Worm (Caenorhabditis elegans): ENCODE data around the gene ldb-1.

ldb-1 gene

DNA sequence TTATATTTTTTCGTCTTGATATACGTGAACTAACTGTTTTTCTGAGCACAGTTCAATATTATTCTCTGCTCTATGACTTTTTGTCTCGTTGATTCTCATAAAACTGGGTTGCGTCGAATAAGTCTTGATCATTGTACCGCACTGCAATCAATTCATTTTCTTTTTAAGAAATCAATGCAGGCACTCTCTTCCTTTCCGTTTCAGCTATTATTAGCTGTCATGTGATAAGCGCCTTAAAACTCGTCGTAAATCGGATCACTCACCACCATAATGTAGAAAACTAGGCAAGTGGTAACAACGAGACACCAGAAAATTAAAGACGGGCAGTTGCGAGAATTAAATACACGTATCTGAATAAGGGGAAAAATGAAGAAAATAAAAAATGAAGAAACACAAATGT lies 21.3 kb upstream of the ldb-1 start:
- TF ChIP-seq ceh-83 (GFP tag; optimal IDR thresholded peaks at IDR 0.05): no peak
- no peak for TF ChIP-seq nhr-28 (tag; optimal IDR thresholded peaks at IDR 0.05)
- no peak for TF ChIP-seq mab-5 (tag; optimal IDR thresholded peaks at IDR 0.05)
- TF ChIP-seq ham-2 (GFP tag; optimal IDR thresholded peaks at IDR 0.05): no peak
- no peak for TF ChIP-seq sptf-1 (tag; optimal IDR thresholded peaks at IDR 0.05)
- no peak for TF ChIP-seq lin-13 (tag; optimal IDR thresholded peaks at IDR 0.05)
- no peak for TF ChIP-seq unc-62 (GFP tag; optimal IDR thresholded peaks at IDR 0.05)
- no peak for TF ChIP-seq ceh-43 (GFP tag; optimal IDR thresholded peaks at IDR 0.05)
- TF ChIP-seq snpc-4 (tag; optimal IDR thresholded peaks at IDR 0.05): no peak
- no peak for TF ChIP-seq cnd-1 (tag; optimal IDR thresholded peaks at IDR 0.05)
- TF ChIP-seq bed-3 (GFP tag; optimal IDR thresholded peaks at IDR 0.05): no peak
- TF ChIP-seq mls-2 (tag; optimal IDR thresholded peaks at IDR 0.05): no peak
- TF ChIP-seq ztf-11 (tag; optimal IDR thresholded peaks at IDR 0.05): no peak
- TF ChIP-seq elt-3 (tag; optimal IDR thresholded peaks at IDR 0.05): no peak
- no peak for TF ChIP-seq tbx-8 (GFP tag; optimal IDR thresholded peaks at IDR 0.05)
- no peak for TF ChIP-seq nhr-2 (tag; optimal IDR thresholded peaks at IDR 0.05)
- no peak for TF ChIP-seq hlh-1 (tag; optimal IDR thresholded peaks at IDR 0.05)
- TF ChIP-seq unc-120 (tag; optimal IDR thresholded peaks at IDR 0.05; ENCODE audit: poor library complexity, severe bottlenecking): no peak
- TF ChIP-seq flh-1 (GFP tag; optimal IDR thresholded peaks at IDR 0.05): no peak
- no peak for TF ChIP-seq lin-32 (GFP tag; optimal IDR thresholded peaks at IDR 0.05)

ce11 chrX:11008052-11008451 lies 20.7 kb upstream of the ldb-1 start, which contains the start of gene del-5:
Gene del-5 (minus strand): TSS chrX:11008181.
- TF ChIP-seq bed-3 (GFP tag; optimal IDR thresholded peaks at IDR 0.05): no peak
- no peak for TF ChIP-seq lsy-2 (tag; optimal IDR thresholded peaks at IDR 0.05)
- TF ChIP-seq unc-62 (GFP tag; optimal IDR thresholded peaks at IDR 0.05): no peak
- no peak for TF ChIP-seq nhr-2 (tag; optimal IDR thresholded peaks at IDR 0.05)
- no peak for TF ChIP-seq elt-1 (tag; optimal IDR thresholded peaks at IDR 0.05; ENCODE audit: borderline replicate concordance, insufficient read depth)
- no peak for TF ChIP-seq cnd-1 (tag; optimal IDR thresholded peaks at IDR 0.05)
- no peak for TF ChIP-seq hlh-1 (tag; optimal IDR thresholded peaks at IDR 0.05)
- no peak for TF ChIP-seq unc-120 (tag; optimal IDR thresholded peaks at IDR 0.05; ENCODE audit: poor library complexity, severe bottlenecking)
- no peak for TF ChIP-seq M03D4.4 (tag; optimal IDR thresholded peaks at IDR 0.05)
- TF ChIP-seq mls-2 (tag; optimal IDR thresholded peaks at IDR 0.05): no peak
- TF ChIP-seq mep-1 (tag; optimal IDR thresholded peaks at IDR 0.05): no peak
- TF ChIP-seq blmp-1 (tag; optimal IDR thresholded peaks at IDR 0.05): no peak
- no peak for TF ChIP-seq ces-1 (GFP tag; optimal IDR thresholded peaks at IDR 0.05)
- no peak for TF ChIP-seq ceh-43 (GFP tag; optimal IDR thresholded peaks at IDR 0.05)
- no peak for TF ChIP-seq sem-2 (GFP tag; optimal IDR thresholded peaks at IDR 0.05)
- no peak for TF ChIP-seq lin-32 (GFP tag; optimal IDR thresholded peaks at IDR 0.05)
- TF ChIP-seq nhr-237 (tag; optimal IDR thresholded peaks at IDR 0.05): no peak
- no peak for TF ChIP-seq sptf-1 (tag; optimal IDR thresholded peaks at IDR 0.05)
- no peak for TF ChIP-seq ceh-39 (tag; optimal IDR thresholded peaks at IDR 0.05)

- TF ChIP-seq lin-13 (tag; optimal IDR thresholded peaks at IDR 0.05) (no peak), ceh-39 (tag; optimal IDR thresholded peaks at IDR 0.05) (no peak), ceh-83 (GFP tag; optimal IDR thresholded peaks at IDR 0.05) (no peak), zip-8 (tag; optimal IDR thresholded peaks at IDR 0.05) (no peak), ham-2 (GFP tag; optimal IDR thresholded peaks at IDR 0.05) (no peak), mep-1 (tag; optimal IDR thresholded peaks at IDR 0.05) (no peak), snpc-4 (tag; optimal IDR thresholded peaks at IDR 0.05) (no peak), mab-5 (tag; optimal IDR thresholded peaks at IDR 0.05) (no peak), nhr-12 (tag; optimal IDR thresholded peaks at IDR 0.05) (no peak), bed-3 (GFP tag; optimal IDR thresholded peaks at IDR 0.05) (no peak), lsy-2 (tag; optimal IDR thresholded peaks at IDR 0.05) (no peak), nhr-2 (tag; optimal IDR thresholded peaks at IDR 0.05) (no peak), nhr-76 (tag; optimal IDR thresholded peaks at IDR 0.05) (no peak), drap-1 (GFP tag; optimal IDR thresholded peaks at IDR 0.05) (no peak), ceh-43 (GFP tag; optimal IDR thresholded peaks at IDR 0.05) (no peak), ces-1 (GFP tag; optimal IDR thresholded peaks at IDR 0.05) (no peak), nhr-28 (tag; optimal IDR thresholded peaks at IDR 0.05) (no peak), unc-39 (tag; optimal IDR thresholded peaks at IDR 0.05) (no peak), blmp-1 (tag; optimal IDR thresholded peaks at IDR 0.05) (no peak), sptf-1 (tag; optimal IDR thresholded peaks at IDR 0.05) (no peak)
These were observed 19.8 kb upstream of the ldb-1 start, which contains the start of gene ttr-31 for ce11 chrX:11008954-11009353. Gene ttr-31 (minus strand): TSS chrX:11009054.

ce11 chrX:11010565-11010964 lies 18.2 kb upstream of the ldb-1 start, which contains the start of gene F58A3.4:
Gene F58A3.4 (minus strand): TSS chrX:11010665.
- TF ChIP-seq cnd-1 (tag; optimal IDR thresholded peaks at IDR 0.05) (no peak), snpc-4 (tag; optimal IDR thresholded peaks at IDR 0.05) (no peak), nhr-12 (tag; optimal IDR thresholded peaks at IDR 0.05) (no peak)

Measured in whole organism, mixed stage, embryonic.